Worm (Caenorhabditis elegans): ENCODE results near the gene igdb-3.

ce11 chrX:6435812-6436211 lies 50.5 kb downstream of the igdb-3 start:
- TF ChIP-seq pha-4 (tag; optimal IDR thresholded peaks at IDR 0.05), result no peak
- TF ChIP-seq R02D3.7 (tag; optimal IDR thresholded peaks at IDR 0.05), result no peak
- no peak for TF ChIP-seq ztf-4 (tag; optimal IDR thresholded peaks at IDR 0.05)
- no peak for TF ChIP-seq nhr-11 (tag; optimal IDR thresholded peaks at IDR 0.05)
- TF ChIP-seq ama-1 (optimal IDR thresholded peaks at IDR 0.05), result no peak
- no peak for TF ChIP-seq pqm-1 (tag; optimal IDR thresholded peaks at IDR 0.05)
- TF ChIP-seq nhr-12 (tag; optimal IDR thresholded peaks at IDR 0.05), result no peak
- TF ChIP-seq nhr-76 (tag; optimal IDR thresholded peaks at IDR 0.05), result no peak
- no peak for TF ChIP-seq ceh-9 (tag; optimal IDR thresholded peaks at IDR 0.05)

Data from whole organism, L3 larva.